Fruit fly (Drosophila melanogaster) whole organism, embryonic: ENCODE data around the gene Lrch.

ENCODE experiments used
- CG10209 ChIP-seq: fragments of 200-800 bp; sonication (Bioruptor generic); optimal IDR thresholded peaks from 3 replicates; lab custom pipeline; 2017; ENCODE audit warnings: missing biosample characterization, mild to moderate bottlenecking, missing genetic modification characterization, missing genetic modification reagents
- Oaz ChIP-seq: fragments of 200-800 bp; sonication (Bioruptor generic); IDR thresholded peaks from 2 replicates; pipeline ENCODE4 v1.3.6; 2022; ENCODE audit warnings: missing biosample characterization, missing genetic modification characterization
- slp2 ChIP-seq: fragments of 200-800 bp; sonication (Bioruptor generic); optimal IDR thresholded peaks from 2 replicates; lab custom pipeline; 2016; ENCODE audit warnings: missing biosample characterization, missing genetic modification characterization

DNA sequence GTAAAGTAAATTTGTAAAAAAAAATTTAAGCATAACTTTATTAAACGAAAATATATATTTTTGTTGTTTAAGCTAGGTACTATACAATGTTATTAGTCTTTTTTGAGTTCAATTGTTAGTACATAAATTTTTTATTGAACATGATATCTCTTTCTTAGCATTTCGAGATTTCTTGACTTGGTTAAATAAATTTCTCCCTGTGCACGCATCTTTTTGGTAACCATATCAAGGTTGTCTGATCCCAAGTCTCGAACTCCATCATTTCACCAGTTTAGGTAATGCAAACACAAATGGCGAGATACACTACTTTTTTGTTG is 47.4 kb upstream of the Lrch start:
- TF ChIP-seq Oaz (GFP tag; lab: Robert Waterston, UW): no peak
- TF ChIP-seq CG10209 (GFP tag; lab: Kevin White, UChicago): no peak
- no peak for TF ChIP-seq slp2 (GFP tag; lab: Kevin White, UChicago)
